Worm (Caenorhabditis elegans) whole organism, young adult: ENCODE data around the gene srh-16.
A peak's percentile ranks its signal among the peaks of the same experiment; 100 is the strongest.

Experiments
- B0261.1 ChIP-seq: sonication (generic microtip); optimal IDR thresholded peaks from 2 replicates; lab custom pipeline; 2016; ENCODE audit warnings: mild to moderate bottlenecking, missing genetic modification characterization, moderate library complexity, missing compliant biosample characterization
- D2030.7 ChIP-seq: fragments of 200-800 bp; sonication (Bioruptor generic); IDR thresholded peaks from 2 replicates; pipeline ENCODE4 v1.3.6; 2022; ENCODE audit warnings: missing genetic modification reagents, missing genetic modification characterization, missing compliant biosample characterization
- F57C9.4 ChIP-seq: sonication (generic microtip); optimal IDR thresholded peaks from 2 replicates; lab custom pipeline; 2017; ENCODE audit warnings: mild to moderate bottlenecking, missing genetic modification characterization, missing compliant biosample characterization
- T26A5.8 ChIP-seq: sonication (generic microtip); optimal IDR thresholded peaks from 2 replicates; lab custom pipeline; 2016; ENCODE audit warnings: missing genetic modification characterization, missing compliant biosample characterization
- Y56A3A.18 ChIP-seq: fragments of 200-800 bp; sonication (Bioruptor generic); IDR thresholded peaks from 2 replicates; pipeline ENCODE4 v1.3.6; 2022; ENCODE audit warnings: missing genetic modification reagents, missing genetic modification characterization, missing compliant biosample characterization
- Y67H2A.10 ChIP-seq: fragments of 200-800 bp; sonication (Bioruptor generic); conservative IDR thresholded peaks from 2 replicates; pipeline ENCODE4 v1.3.6; 2022; ENCODE audit warnings: missing genetic modification reagents, missing genetic modification characterization, missing compliant biosample characterization
- akir-1 ChIP-seq: fragments of 200-800 bp; sonication (Bioruptor generic); optimal IDR thresholded peaks from 2 replicates; lab custom pipeline; 2018; ENCODE audit warnings: mild to moderate bottlenecking, missing genetic modification characterization, moderate library complexity, missing compliant biosample characterization
- aptf-2 ChIP-seq: fragments of 200-800 bp; sonication (Bioruptor generic); conservative IDR thresholded peaks from 2 replicates; pipeline ENCODE4 v1.3.6; 2022; ENCODE audit warnings: missing genetic modification reagents, missing genetic modification characterization, missing compliant biosample characterization
- aptf-3 ChIP-seq: fragments of 200-800 bp; sonication (Bioruptor generic); IDR thresholded peaks from 2 replicates; pipeline ENCODE4 v1.3.6; 2022; ENCODE audit warnings: missing genetic modification characterization, missing compliant biosample characterization
- athp-1 ChIP-seq: sonication (generic microtip); optimal IDR thresholded peaks from 2 replicates; lab custom pipeline; 2017; ENCODE audit warnings: mild to moderate bottlenecking, missing genetic modification characterization, missing compliant biosample characterization
- bed-1 ChIP-seq: fragments of 200-800 bp; sonication (Bioruptor generic); IDR thresholded peaks from 2 replicates; pipeline ENCODE4 v1.3.6; 2022; ENCODE audit warnings: missing genetic modification reagents, missing genetic modification characterization, missing compliant biosample characterization
- ceh-27 ChIP-seq: fragments of 200-800 bp; sonication (Bioruptor generic); optimal IDR thresholded peaks from 2 replicates; lab custom pipeline; 2018; ENCODE audit warnings: mild to moderate bottlenecking, missing genetic modification characterization, moderate library complexity, missing compliant biosample characterization
- ceh-79 ChIP-seq: sonication (generic microtip); optimal IDR thresholded peaks from 2 replicates; lab custom pipeline; 2017; ENCODE audit warnings: mild to moderate bottlenecking, missing genetic modification characterization, missing compliant biosample characterization
- chd-7 ChIP-seq: sonication (generic microtip); optimal IDR thresholded peaks from 2 replicates; lab custom pipeline; 2016; ENCODE audit warnings: mild to moderate bottlenecking, missing genetic modification characterization, moderate library complexity, missing compliant biosample characterization
- dox-1 ChIP-seq: fragments of 200-800 bp; sonication (Bioruptor generic); IDR thresholded peaks from 2 replicates; pipeline ENCODE4 v1.3.6; 2022; ENCODE audit warnings: missing genetic modification reagents, missing genetic modification characterization, missing compliant biosample characterization
- efl-1 ChIP-seq: fragments of 150-350 bp; optimal IDR thresholded peaks from 2 replicates; lab custom pipeline; 2014; ENCODE audit warnings: missing biosample characterization, missing genetic modification reagents, missing genetic modification characterization
- gei-17 ChIP-seq: fragments of 200-800 bp; sonication (Bioruptor generic); optimal IDR thresholded peaks from 2 replicates; lab custom pipeline; 2018; ENCODE audit warnings: mild to moderate bottlenecking, missing genetic modification characterization, missing compliant biosample characterization
- hmg-1.2 ChIP-seq: fragments of 200-800 bp; sonication (Bioruptor generic); IDR thresholded peaks from 2 replicates; pipeline ENCODE4 v1.3.6; 2022; ENCODE audit warnings: missing genetic modification reagents, missing genetic modification characterization, missing compliant biosample characterization
- hmg-20 ChIP-seq: fragments of 200-800 bp; sonication (Bioruptor generic); IDR thresholded peaks from 2 replicates; pipeline ENCODE4 v1.3.6; 2022; ENCODE audit warnings: missing genetic modification reagents, missing genetic modification characterization, missing compliant biosample characterization
- hrde-1 ChIP-seq: sonication (generic microtip); optimal IDR thresholded peaks from 2 replicates; lab custom pipeline; 2016; ENCODE audit warnings: missing genetic modification characterization, mild to moderate bottlenecking, missing compliant biosample characterization, moderate library complexity, missing genotype, missing genetic modification reagents, borderline replicate concordance
- hsf-1 ChIP-seq: fragments of 200-800 bp; sonication (Bioruptor generic); IDR thresholded peaks from 2 replicates; pipeline ENCODE4 v1.3.6; 2022; ENCODE audit warnings: missing genetic modification reagents, missing genetic modification characterization, missing compliant biosample characterization
- let-526 ChIP-seq: fragments of 200-800 bp; sonication (Bioruptor generic); IDR thresholded peaks from 2 replicates; pipeline ENCODE4 v1.3.6; 2022; ENCODE audit warnings: missing genetic modification reagents, missing genetic modification characterization, missing compliant biosample characterization
- lin-26 ChIP-seq: fragments of 200-800 bp; sonication (Bioruptor generic); IDR thresholded peaks from 2 replicates; pipeline ENCODE4 v1.3.6; 2022; ENCODE audit warnings: missing genetic modification reagents, missing genetic modification characterization, missing compliant biosample characterization
- madf-6 ChIP-seq: fragments of 200-800 bp; sonication (Bioruptor generic); IDR thresholded peaks from 2 replicates; pipeline ENCODE4 v1.3.6; 2022; ENCODE audit warnings: missing genetic modification reagents, missing genetic modification characterization, missing compliant biosample characterization
- mcd-1 ChIP-seq: fragments of 200-800 bp; sonication (Bioruptor generic); IDR thresholded peaks from 2 replicates; pipeline ENCODE4 v1.3.6; 2022; ENCODE audit warnings: missing genetic modification reagents, missing genetic modification characterization, missing compliant biosample characterization
- mes-4 ChIP-seq: sonication (generic microtip); optimal IDR thresholded peaks from 2 replicates; lab custom pipeline; 2016; ENCODE audit warnings: missing genotype, missing genetic modification characterization, missing compliant biosample characterization
- mxl-1 ChIP-seq: sonication (generic microtip); optimal IDR thresholded peaks from 2 replicates; lab custom pipeline; 2016; ENCODE audit warnings: missing genetic modification characterization, missing compliant biosample characterization
- nfya-1 ChIP-seq: sonication (generic microtip); optimal IDR thresholded peaks from 2 replicates; lab custom pipeline; 2017; ENCODE audit warnings: antibody characterized with exemption, missing compliant biosample characterization, missing genetic modification characterization, borderline replicate concordance; ENCODE audit not compliant: insufficient read depth
- nfyb-1 ChIP-seq: fragments of 200-800 bp; sonication (Bioruptor generic); IDR thresholded peaks from 2 replicates; pipeline ENCODE4 v1.3.6; 2022; ENCODE audit warnings: missing genetic modification reagents, missing genetic modification characterization, missing compliant biosample characterization
- nhr-27 ChIP-seq: fragments of 200-800 bp; sonication (Bioruptor generic); optimal IDR thresholded peaks from 2 replicates; lab custom pipeline; 2018; ENCODE audit warnings: mild to moderate bottlenecking, missing genetic modification characterization, moderate library complexity, missing compliant biosample characterization
- nhr-80 ChIP-seq: sonication (generic microtip); optimal IDR thresholded peaks from 2 replicates; lab custom pipeline; 2016; ENCODE audit warnings: missing genetic modification characterization, missing compliant biosample characterization
- nhr-90 ChIP-seq: sonication (generic microtip); optimal IDR thresholded peaks from 2 replicates; lab custom pipeline; 2016; ENCODE audit warnings: missing genotype, mild to moderate bottlenecking, missing genetic modification characterization, missing compliant biosample characterization
- rcor-1 ChIP-seq: fragments of 200-800 bp; sonication (Bioruptor generic); IDR thresholded peaks from 2 replicates; pipeline ENCODE4 v1.3.6; 2022; ENCODE audit warnings: missing genetic modification reagents, missing genetic modification characterization, missing compliant biosample characterization
- repo-1 ChIP-seq: sonication (generic microtip); optimal IDR thresholded peaks from 2 replicates; lab custom pipeline; 2017; ENCODE audit warnings: mild to moderate bottlenecking, missing genetic modification characterization, missing compliant biosample characterization
- rpc-1 ChIP-seq, 2 experiments: fragments of 150-350 bp in 1 of 2; sonication (generic microtip) in 1 of 2; optimal IDR thresholded peaks; 2 replicates each; lab custom pipeline; 2014 to 2018; ENCODE audit warnings: missing biosample characterization in 1 of 2, missing genetic modification characterization in 1 of 2, missing genetic modification reagents in 1 of 2, missing genotype in 1 of 2
- sdz-38 ChIP-seq: sonication (generic microtip); optimal IDR thresholded peaks from 2 replicates; lab custom pipeline; 2016; ENCODE audit warnings: missing genotype, missing genetic modification characterization, missing compliant biosample characterization
- sea-2 ChIP-seq: fragments of 200-800 bp; sonication (Bioruptor generic); IDR thresholded peaks from 2 replicates; pipeline ENCODE4 v1.3.6; 2022; ENCODE audit warnings: missing genetic modification characterization, missing compliant biosample characterization
- snpc-3.4 ChIP-seq: sonication (generic microtip); optimal IDR thresholded peaks from 2 replicates; lab custom pipeline; 2017; ENCODE audit warnings: missing genetic modification characterization, mild to moderate bottlenecking, missing compliant biosample characterization, antibody characterized with exemption, moderate library complexity, missing genotype, missing genetic modification reagents
- sptf-2 ChIP-seq: fragments of 200-800 bp; sonication (Bioruptor generic); optimal IDR thresholded peaks from 2 replicates; lab custom pipeline; 2018; ENCODE audit warnings: mild to moderate bottlenecking, missing genetic modification characterization, missing compliant biosample characterization
- tbp1 ChIP-seq: fragments of 200-800 bp; sonication (Bioruptor generic); optimal IDR thresholded peaks from 2 replicates; lab custom pipeline; 2018; ENCODE audit warnings: mild to moderate bottlenecking, missing genetic modification characterization, missing compliant biosample characterization
- tbx-9 ChIP-seq: sonication (generic microtip); optimal IDR thresholded peaks from 2 replicates; lab custom pipeline; 2016; ENCODE audit warnings: borderline replicate concordance, missing genetic modification characterization, inconsistent platforms, missing compliant biosample characterization
- tlf-1 ChIP-seq: fragments of 200-800 bp; sonication (Bioruptor generic); optimal IDR thresholded peaks from 2 replicates; lab custom pipeline; 2018; ENCODE audit warnings: mild to moderate bottlenecking, missing genetic modification characterization, missing compliant biosample characterization
- unc-130 ChIP-seq: sonication (generic microtip); optimal IDR thresholded peaks from 2 replicates; lab custom pipeline; 2016; ENCODE audit warnings: missing genetic modification reagents, missing genetic modification characterization, missing compliant biosample characterization
- unc-62 ChIP-seq: fragments of 150-350 bp; optimal IDR thresholded peaks from 2 replicates; lab custom pipeline; 2014; ENCODE audit warnings: missing biosample characterization, missing genetic modification reagents, missing genetic modification characterization
- zfh-2 ChIP-seq: fragments of 200-800 bp; sonication (Bioruptor generic); conservative IDR thresholded peaks from 2 replicates; pipeline ENCODE4 v1.3.6; 2022; ENCODE audit warnings: missing genetic modification reagents, missing genetic modification characterization, missing compliant biosample characterization
- zim-3 ChIP-seq: sonication (generic microtip); optimal IDR thresholded peaks from 2 replicates; lab custom pipeline; 2017; ENCODE audit warnings: mild to moderate bottlenecking, missing genetic modification characterization, moderate library complexity, missing compliant biosample characterization
- ztf-25 ChIP-seq: fragments of 200-800 bp; sonication (Bioruptor generic); IDR thresholded peaks from 2 replicates; pipeline ENCODE4 v1.3.6; 2022; ENCODE audit warnings: missing genetic modification reagents, missing genetic modification characterization, missing compliant biosample characterization
- ztf-28 ChIP-seq: fragments of 200-800 bp; sonication (Bioruptor generic); IDR thresholded peaks from 2 replicates; pipeline ENCODE4 v1.3.6; 2022; ENCODE audit warnings: missing genetic modification reagents, missing genetic modification characterization, missing compliant biosample characterization
- ztf-3 ChIP-seq: fragments of 200-800 bp; sonication (Bioruptor generic); optimal IDR thresholded peaks from 2 replicates; lab custom pipeline; 2018; ENCODE audit warnings: mild to moderate bottlenecking, missing genetic modification characterization, missing compliant biosample characterization

srh-16 gene

DNA sequence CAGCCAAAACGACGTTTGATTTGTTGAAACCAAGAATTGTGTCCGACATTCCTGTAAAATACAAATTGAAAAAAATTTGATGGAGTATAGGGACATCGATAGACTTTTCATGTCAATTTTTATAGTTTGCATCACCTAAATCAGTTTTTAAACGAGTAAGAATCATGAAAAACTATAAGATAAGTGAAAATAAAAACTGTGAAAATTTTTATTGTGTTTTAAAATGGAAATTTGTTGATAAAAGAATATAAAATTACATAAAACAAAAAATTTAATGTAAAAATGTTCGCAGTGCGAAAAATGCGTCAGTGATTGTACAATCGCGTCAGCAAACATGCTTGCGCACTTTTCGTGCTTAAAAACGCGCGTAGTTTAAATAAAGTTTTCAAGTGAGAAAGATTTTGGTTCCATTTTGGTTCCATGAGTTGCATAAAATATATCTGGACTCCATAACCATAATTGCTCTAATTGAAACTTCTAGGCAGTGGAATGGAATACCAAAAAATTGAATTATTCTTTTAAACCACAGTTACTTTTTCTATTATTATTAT lies 51.8 kb downstream of the srh-16 start, which contains the start of gene tomm-20 (continued):
- TF ChIP-seq sptf-2, result no peak
- TF ChIP-seq unc-130 (GFP tag; lab: Kevin White, UChicago), result peak; percentile 69
- no peak for TF ChIP-seq ceh-79 (tag; lab: Kevin White, UChicago)
- TF ChIP-seq nfya-1 (tag; lab: Kevin White, UChicago), result no peak
- TF ChIP-seq unc-62, result no peak
- peak; percentile 83 for TF ChIP-seq repo-1
- TF ChIP-seq hmg-1.2, result peak; percentile 74
- TF ChIP-seq ztf-25 (GFP tag; lab: Robert Waterston, UW), result no peak
- peak; percentile 91 for TF ChIP-seq efl-1 (GFP tag; lab: Kevin White, UChicago)
- TF ChIP-seq snpc-3.4 (tag; lab: Kevin White, UChicago), result peak; percentile 80
- no peak for TF ChIP-seq zim-3 (tag; lab: Kevin White, UChicago)
- no peak for TF ChIP-seq mxl-1 (tag; lab: Kevin White, UChicago)
- no peak for TF ChIP-seq sea-2
- TF ChIP-seq athp-1, result peak; percentile 23
- TF ChIP-seq madf-6 (GFP tag; lab: Robert Waterston, UW), result peak; percentile 86
- TF ChIP-seq gei-17 (GFP tag; lab: Kevin White, UChicago), result peak; percentile 20
- TF ChIP-seq lin-26 (GFP tag; lab: Robert Waterston, UW), result no peak
- no peak for TF ChIP-seq zfh-2 (GFP tag; lab: Robert Waterston, UW)
- TF ChIP-seq ztf-3 (GFP tag; lab: Kevin White, UChicago), result no peak
- TF ChIP-seq let-526 (GFP tag; lab: Robert Waterston, UW), result no peak
- peak; percentile 38 for TF ChIP-seq hrde-1
- peak; percentile 84 for TF ChIP-seq Y56A3A.18 (GFP tag; lab: Robert Waterston, UW)
- peak; percentile 86 for TF ChIP-seq tlf-1
- peak; percentile 79 for TF ChIP-seq dox-1 (GFP tag; lab: Robert Waterston, UW)
- TF ChIP-seq tbx-9 (tag; lab: Kevin White, UChicago), result no peak
- peak; percentile 90 for TF ChIP-seq rcor-1 (GFP tag; lab: Robert Waterston, UW)
- TF ChIP-seq F57C9.4 (tag; lab: Kevin White, UChicago), result no peak
- TF ChIP-seq nhr-90 (tag; lab: Kevin White, UChicago), result no peak
- peak; percentile 90 for TF ChIP-seq mcd-1 (GFP tag; lab: Robert Waterston, UW)
- TF ChIP-seq aptf-2, result no peak
- peak; percentile 71 for TF ChIP-seq ceh-27 (GFP tag; lab: Kevin White, UChicago)
- TF ChIP-seq rpc-1 (optimal IDR thresholded peaks at IDR 0.05; lab: Kevin White, UChicago), result no peak
- TF ChIP-seq rpc-1 (tag; optimal IDR thresholded peaks at IDR 0.05; lab: Kevin White, UChicago), result no peak
- no peak for TF ChIP-seq aptf-3 (GFP tag; lab: Robert Waterston, UW)
- TF ChIP-seq bed-1 (GFP tag; lab: Robert Waterston, UW), result no peak
- peak; percentile 77; the same call in 1 of the 2 replicates for TF ChIP-seq hmg-20 (GFP tag; lab: Robert Waterston, UW)
- peak; percentile 58 for TF ChIP-seq nhr-80 (tag; lab: Kevin White, UChicago)
- TF ChIP-seq hsf-1 (GFP tag; lab: Robert Waterston, UW), result peak; percentile 62
- no peak for TF ChIP-seq mes-4 (tag; lab: Kevin White, UChicago)
- TF ChIP-seq T26A5.8, result no peak
- no peak for TF ChIP-seq akir-1
- TF ChIP-seq nfyb-1 (GFP tag; lab: Robert Waterston, UW), result peak; percentile 94
- TF ChIP-seq nhr-27 (tag; lab: Kevin White, UChicago), result no peak
- TF ChIP-seq chd-7 (tag; lab: Kevin White, UChicago), result no peak
- TF ChIP-seq D2030.7, result peak; percentile 62
- TF ChIP-seq Y67H2A.10 (GFP tag; lab: Robert Waterston, UW), result no peak
- peak; percentile 71 for TF ChIP-seq tbp1 (GFP tag; lab: Kevin White, UChicago)
- TF ChIP-seq B0261.1 (tag; lab: Kevin White, UChicago), result peak; percentile 31
- no peak for TF ChIP-seq ztf-28 (GFP tag; lab: Robert Waterston, UW)
- no peak for TF ChIP-seq sdz-38 (tag; lab: Kevin White, UChicago)
